Fruit fly (Drosophila melanogaster): ENCODE results near the gene trc.

Gene trc

DNA sequence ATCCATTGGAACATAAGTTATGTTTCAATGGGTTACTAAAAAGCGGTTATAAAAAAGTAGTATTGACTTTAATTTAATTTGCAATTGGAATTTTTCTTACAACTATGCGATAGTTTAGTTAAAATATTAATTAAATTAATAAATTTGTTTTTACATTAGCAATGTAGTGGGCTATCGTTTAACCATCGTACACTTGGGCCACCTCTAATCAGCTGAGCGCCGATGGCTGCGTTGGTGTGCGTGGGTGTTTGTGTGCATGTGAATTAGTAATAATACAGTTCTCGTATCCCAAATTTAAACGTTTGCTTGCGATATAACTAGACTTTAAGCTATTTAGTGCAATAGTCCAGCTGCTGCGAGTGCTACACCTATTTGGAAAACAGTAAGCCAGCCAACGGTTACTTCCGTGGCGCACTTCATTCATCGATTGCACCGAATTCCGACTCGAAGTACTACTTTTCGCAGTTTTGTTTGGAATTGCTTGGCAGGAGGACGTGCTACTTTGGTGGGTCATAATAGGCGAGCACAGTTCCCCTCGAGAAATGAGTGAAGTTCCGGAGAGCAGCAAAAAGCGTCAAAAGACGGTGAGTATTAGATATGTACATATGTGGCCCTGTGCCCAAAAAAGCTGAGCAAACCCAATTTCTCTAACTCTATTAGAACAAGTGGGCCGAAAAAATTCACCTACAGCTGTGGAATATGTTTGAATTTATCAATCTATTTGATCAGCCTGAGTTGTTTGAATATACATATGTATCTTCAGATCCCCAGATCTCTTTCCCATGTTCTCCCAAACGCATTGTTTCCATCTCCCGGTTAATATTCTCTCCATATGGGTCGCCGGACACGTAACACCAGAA is 11.2 kb upstream of the trc start, which contains the start of gene Papss (continued):
- no peak for TF ChIP-seq YL-1 (GFP tag; optimal IDR thresholded peaks at IDR 0.05)
- no peak for TF ChIP-seq gsb (GFP tag; IDR thresholded peaks at IDR 0.05)
- no peak for TF ChIP-seq CG11093 (GFP tag; IDR thresholded peaks at IDR 0.05)
- TF ChIP-seq ato (GFP tag; IDR thresholded peaks at IDR 0.05; ENCODE audit: partially characterized antibody) = 0 out of 2 replicates have a peak, but pooled peaks have one; percentile 44
- peak; percentile 56 for TF ChIP-seq CG32532 (GFP tag; IDR thresholded peaks at IDR 0.05)
- TF ChIP-seq Atf-2 (GFP tag; optimal IDR thresholded peaks at IDR 0.05) = no peak
- no peak for TF ChIP-seq chn (GFP tag; optimal IDR thresholded peaks at IDR 0.05)
- peak; percentile 14 for TF ChIP-seq CG12219 (GFP tag; optimal IDR thresholded peaks at IDR 0.05)
- TF ChIP-seq jigr1 (GFP tag; IDR thresholded peaks at IDR 0.05) = no peak; the same call in 2 of the 3 replicates
- TF ChIP-seq Scr (GFP tag; IDR thresholded peaks at IDR 0.05; ENCODE audit: partially characterized antibody) = peak; percentile 90
- no peak for TF ChIP-seq tna (GFP tag; IDR thresholded peaks at IDR 0.05; ENCODE audit: partially characterized antibody)
- no peak for TF ChIP-seq CG4404 (GFP tag; IDR thresholded peaks at IDR 0.05)
- TF ChIP-seq yki (optimal IDR thresholded peaks at IDR 0.05) = no peak
- TF ChIP-seq br (optimal IDR thresholded peaks at IDR 0.05) = no peak
- TF ChIP-seq CG8359 (GFP tag; optimal IDR thresholded peaks at IDR 0.05; ENCODE audit: borderline replicate concordance) = no peak
- TF ChIP-seq CG9797 (GFP tag; optimal IDR thresholded peaks at IDR 0.05) = no peak
- TF ChIP-seq exex (tag; optimal IDR thresholded peaks at IDR 0.05) = no peak
- no peak for TF ChIP-seq CG13123 (GFP tag; optimal IDR thresholded peaks at IDR 0.05)
- TF ChIP-seq p53 (GFP tag; optimal IDR thresholded peaks at IDR 0.05) = no peak
- TF ChIP-seq caup (GFP tag; optimal IDR thresholded peaks at IDR 0.05; ENCODE audit: severe bottlenecking) = peak; percentile 56
- no peak for TF ChIP-seq CG12236 (GFP tag; optimal IDR thresholded peaks at IDR 0.05)
- TF ChIP-seq CG3847 (GFP tag; IDR thresholded peaks at IDR 0.05) = 0 out of 2 replicates have a peak, but pooled peaks have one; percentile 28
- TF ChIP-seq CG11723 (GFP tag; optimal IDR thresholded peaks at IDR 0.05) = no peak
- no peak for TF ChIP-seq Nf-YA (GFP tag; IDR thresholded peaks at IDR 0.05)
- TF ChIP-seq CG11695 (GFP tag; IDR thresholded peaks at IDR 0.05) = no peak
- no peak for TF ChIP-seq prd (optimal IDR thresholded peaks at IDR 0.05)
- peak; percentile 51; the same call in 2 of the 3 replicates for TF ChIP-seq prd (GFP tag; IDR thresholded peaks at IDR 0.05)
- TF ChIP-seq usp (GFP tag; optimal IDR thresholded peaks at IDR 0.05) = no peak
- TF ChIP-seq Blimp-1 (GFP tag; optimal IDR thresholded peaks at IDR 0.05) = no peak
- TF ChIP-seq CG9727 (GFP tag; optimal IDR thresholded peaks at IDR 0.05) = no peak
- no peak for TF ChIP-seq CG15011 (GFP tag; optimal IDR thresholded peaks at IDR 0.05)
- TF ChIP-seq fu2 (GFP tag; optimal IDR thresholded peaks at IDR 0.05) = no peak
- TF ChIP-seq CG17359 (tag; optimal IDR thresholded peaks at IDR 0.05) = peak; percentile 41
- no peak for TF ChIP-seq vfl (GFP tag; optimal IDR thresholded peaks at IDR 0.05)
- no peak for TF ChIP-seq Sry-β (GFP tag; optimal IDR thresholded peaks at IDR 0.05)
- no peak for TF ChIP-seq ftz-f1 (GFP tag; optimal IDR thresholded peaks at IDR 0.05)
- no peak for TF ChIP-seq Nf-YC (tag; optimal IDR thresholded peaks at IDR 0.05)
- TF ChIP-seq CG2678 (tag; optimal IDR thresholded peaks at IDR 0.05) = peak; percentile 54
- no peak for TF ChIP-seq CG7786 (GFP tag; optimal IDR thresholded peaks at IDR 0.05)
- TF ChIP-seq ATbp (GFP tag; optimal IDR thresholded peaks at IDR 0.05) = peak; percentile 85
- TF ChIP-seq pho (GFP tag; optimal IDR thresholded peaks at IDR 0.05) = peak; percentile 11
- TF ChIP-seq CG11247 (GFP tag; IDR thresholded peaks at IDR 0.05) = no peak
- TF ChIP-seq fd96Cb (tag; optimal IDR thresholded peaks at IDR 0.05) = peak; percentile 5
- peak; percentile 17; the same call in 1 of the 2 replicates for TF ChIP-seq wdn (GFP tag; IDR thresholded peaks at IDR 0.05)
- TF ChIP-seq E2f1 (GFP tag; IDR thresholded peaks at IDR 0.05) = 0 out of 2 replicates have a peak, but pooled peaks have one; percentile 17
- no peak for TF ChIP-seq da (GFP tag; optimal IDR thresholded peaks at IDR 0.05)
- no peak for TF ChIP-seq CG2116 (GFP tag; optimal IDR thresholded peaks at IDR 0.05)
- TF ChIP-seq CG12942 (GFP tag; optimal IDR thresholded peaks at IDR 0.05) = no peak
- no peak; the same call in 1 of the 2 replicates for TF ChIP-seq Dref (GFP tag; IDR thresholded peaks at IDR 0.05)
- TF ChIP-seq ab (GFP tag; optimal IDR thresholded peaks at IDR 0.05) = no peak
